Fruit fly (Drosophila melanogaster) whole organism, embryonic: ENCODE results near the gene Unc-115b.
A peak's percentile ranks its signal among the peaks of the same experiment; 100 is the strongest.

Experiments
- CG10209 ChIP-seq: fragments of 200-800 bp; sonication (Bioruptor generic); optimal IDR thresholded peaks from 3 replicates; lab custom pipeline; 2017; ENCODE audit warnings: missing biosample characterization, mild to moderate bottlenecking, missing genetic modification characterization, missing genetic modification reagents
- CG14860 ChIP-seq: fragments of 200-800 bp; sonication (Bioruptor generic); IDR thresholded peaks from 3 replicates; pipeline ENCODE4 v1.3.6; 2022; ENCODE audit warnings: missing biosample characterization, missing genetic modification characterization; ENCODE audit not compliant: partially characterized antibody
- CG2202 ChIP-seq: fragments of 200-800 bp; sonication (Bioruptor generic); optimal IDR thresholded peaks from 2 replicates; lab custom pipeline; 2018; ENCODE audit warnings: missing biosample characterization, mild to moderate bottlenecking, missing genetic modification characterization
- CG34224 ChIP-seq: fragments of 200-800 bp; sonication (Bioruptor generic); IDR thresholded peaks from 3 replicates; pipeline ENCODE4 v1.3.6; 2022; ENCODE audit warnings: missing biosample characterization, missing genetic modification characterization; ENCODE audit not compliant: partially characterized antibody
- CG34376 ChIP-seq: fragments of 200-800 bp; sonication (Bioruptor generic); optimal IDR thresholded peaks from 2 replicates; lab custom pipeline; 2018; ENCODE audit warnings: missing biosample characterization, mild to moderate bottlenecking, missing genetic modification characterization
- Deaf1 ChIP-seq: fragments of 200-800 bp; optimal IDR thresholded peaks from 3 replicates; lab custom pipeline; 2019; ENCODE audit warnings: missing biosample characterization, mild to moderate bottlenecking, missing genetic modification characterization, moderate library complexity
- PHDP ChIP-seq: fragments of 200-800 bp; sonication (Bioruptor generic); optimal IDR thresholded peaks from 3 replicates; lab custom pipeline; 2018; ENCODE audit warnings: missing biosample characterization, mild to moderate bottlenecking, missing genetic modification characterization, moderate library complexity
- pan ChIP-seq, 4 experiments: fragments of >200 bp in 3 of 4; fragments of 200-800 bp in 1 of 4; sonication (Bioruptor generic) in 1 of 4; optimal IDR thresholded peaks in 3 of 4; IDR thresholded peaks in 1 of 4; 2 replicates each; pipeline versions ENCODE4 v1.3.6 to Lab custom; 2017 to 2022; ENCODE audit warnings: missing biosample characterization in 2 of 4, missing genetic modification characterization in 2 of 4, mixed read lengths in 1 of 4
- row ChIP-seq: fragments of 200-800 bp; sonication (Bioruptor generic); IDR thresholded peaks from 3 replicates; pipeline ENCODE4 v1.3.6; 2022; ENCODE audit warnings: missing biosample characterization, missing genetic modification characterization

Unc-115b gene

dm6 chr3R:9637361-9637760 is 55.2 kb downstream of the Unc-115b start, which contains the start of gene Scm (continued):
- no peak for TF ChIP-seq pan (optimal IDR thresholded peaks at IDR 0.05; lab: Kevin White, UChicago)
- TF ChIP-seq pan (GFP tag; optimal IDR thresholded peaks at IDR 0.05 in 1 of 2, IDR thresholded peaks at IDR 0.05 in 1 of 2): no peak
- peak; percentile 2 for TF ChIP-seq CG2202 (tag; lab: Kevin White, UChicago)
- TF ChIP-seq CG34224 (GFP tag; lab: Robert Waterston, UW): peak; percentile 91
- peak; percentile 54 for TF ChIP-seq row (GFP tag; lab: Robert Waterston, UW)
- peak; percentile 25 for TF ChIP-seq Deaf1 (tag; lab: Kevin White, UChicago)
- peak; percentile 85 for TF ChIP-seq CG14860 (GFP tag; lab: Robert Waterston, UW)
- TF ChIP-seq CG10209 (GFP tag; lab: Kevin White, UChicago): no peak
- peak; percentile 25 for TF ChIP-seq PHDP
- TF ChIP-seq CG34376: no peak
- TF ChIP-seq, all 482 proteins: peak for 107
